Fruit fly (Drosophila melanogaster) whole organism, embryonic: ENCODE results near the gene CG13384.

Source experiments
- Atf3 ChIP-seq: fragments of 200-800 bp; sonication (Bioruptor generic); optimal IDR thresholded peaks from 3 replicates; lab custom pipeline; 2016; ENCODE audit warnings: missing biosample characterization, missing genetic modification characterization
- B-H1 ChIP-seq: fragments of 200-800 bp; sonication (Bioruptor generic); IDR thresholded peaks from 3 replicates; pipeline ENCODE4 v1.3.6; 2022; ENCODE audit warnings: missing biosample characterization, missing genetic modification characterization
- CG10147 ChIP-seq: fragments of 200-800 bp; sonication (Bioruptor generic); optimal IDR thresholded peaks from 2 replicates; lab custom pipeline; 2019; ENCODE audit warnings: missing biosample characterization, mild to moderate bottlenecking, missing genetic modification characterization, moderate library complexity
- CG10209 ChIP-seq: fragments of 200-800 bp; sonication (Bioruptor generic); optimal IDR thresholded peaks from 3 replicates; lab custom pipeline; 2017; ENCODE audit warnings: missing biosample characterization, mild to moderate bottlenecking, missing genetic modification characterization, missing genetic modification reagents
- CG10267 ChIP-seq: fragments of 200-800 bp; sonication (Bioruptor generic); optimal IDR thresholded peaks from 2 replicates; lab custom pipeline; 2018; ENCODE audit warnings: missing biosample characterization, mild to moderate bottlenecking, missing genetic modification characterization, moderate library complexity
- CG10979 ChIP-seq: fragments of 200-800 bp; sonication (Bioruptor generic); optimal IDR thresholded peaks from 2 replicates; lab custom pipeline; 2018; ENCODE audit warnings: missing biosample characterization, mild to moderate bottlenecking, missing genetic modification characterization, moderate library complexity
- CG11456 ChIP-seq: fragments of 200-800 bp; sonication (Bioruptor generic); IDR thresholded peaks from 3 replicates; pipeline ENCODE4 v1.3.6; 2022; ENCODE audit warnings: missing biosample characterization, missing genetic modification characterization
- CG12744 ChIP-seq: fragments of 200-800 bp; sonication (Bioruptor generic); optimal IDR thresholded peaks from 2 replicates; lab custom pipeline; 2016; ENCODE audit warnings: missing biosample characterization, missing genetic modification characterization
- CG12769 ChIP-seq: fragments of 200-800 bp; sonication (Bioruptor generic); optimal IDR thresholded peaks from 2 replicates; lab custom pipeline; 2019; ENCODE audit warnings: missing biosample characterization, mild to moderate bottlenecking, missing genetic modification characterization, moderate library complexity
- CG12942 ChIP-seq: fragments of 200-800 bp; sonication (Bioruptor generic); optimal IDR thresholded peaks from 3 replicates; lab custom pipeline; 2016; ENCODE audit warnings: missing biosample characterization, missing genetic modification characterization
- CG16863 ChIP-seq: fragments of 200-800 bp; sonication (Bioruptor generic); optimal IDR thresholded peaks from 3 replicates; lab custom pipeline; 2016; ENCODE audit warnings: missing biosample characterization, missing genetic modification characterization
- CG17328 ChIP-seq: fragments of 200-800 bp; sonication (Bioruptor generic); IDR thresholded peaks from 2 replicates; pipeline ENCODE4 v1.3.6; 2022; ENCODE audit warnings: missing biosample characterization, missing genetic modification characterization
- CG2120 ChIP-seq: fragments of 200-800 bp; sonication (Bioruptor generic); optimal IDR thresholded peaks from 3 replicates; lab custom pipeline; 2016; ENCODE audit warnings: missing biosample characterization, missing genetic modification characterization
- CG31365 ChIP-seq: fragments of 200-800 bp; sonication (Bioruptor generic); optimal IDR thresholded peaks from 2 replicates; lab custom pipeline; 2018; ENCODE audit warnings: missing biosample characterization, mild to moderate bottlenecking, missing genetic modification characterization
- CG33213 ChIP-seq: fragments of 200-800 bp; sonication (Bioruptor generic); optimal IDR thresholded peaks from 3 replicates; lab custom pipeline; 2016; ENCODE audit warnings: missing biosample characterization, missing genetic modification characterization
- CG34224 ChIP-seq: fragments of 200-800 bp; sonication (Bioruptor generic); IDR thresholded peaks from 3 replicates; pipeline ENCODE4 v1.3.6; 2022; ENCODE audit warnings: missing biosample characterization, missing genetic modification characterization; ENCODE audit not compliant: partially characterized antibody
- CG6683 ChIP-seq: fragments of 200-800 bp; sonication (Bioruptor generic); optimal IDR thresholded peaks from 2 replicates; lab custom pipeline; 2017; ENCODE audit warnings: missing biosample characterization, mild to moderate bottlenecking, missing genetic modification characterization, missing genetic modification reagents
- CG9932 ChIP-seq: fragments of 200-800 bp; sonication (Bioruptor generic); IDR thresholded peaks from 2 replicates; pipeline ENCODE4 v1.3.6; 2022; ENCODE audit warnings: missing biosample characterization, missing genetic modification characterization
- Dll ChIP-seq: fragments of 200-800 bp; sonication (Bioruptor generic); IDR thresholded peaks from 4 replicates; pipeline ENCODE4 v1.3.6; 2022; ENCODE audit warnings: missing biosample characterization, missing genetic modification characterization; ENCODE audit not compliant: partially characterized antibody
- Fer3 ChIP-seq: fragments of 200-800 bp; sonication (Bioruptor generic); optimal IDR thresholded peaks from 2 replicates; lab custom pipeline; 2018; ENCODE audit warnings: missing biosample characterization, mild to moderate bottlenecking, missing genetic modification characterization, moderate library complexity
- Gsc ChIP-seq: fragments of 200-800 bp; sonication (Bioruptor generic); IDR thresholded peaks from 2 replicates; pipeline ENCODE4 v1.3.6; 2022; ENCODE audit warnings: missing biosample characterization, missing genetic modification characterization
- HLHmδ ChIP-seq: fragments of 200-800 bp; sonication (Bioruptor generic); optimal IDR thresholded peaks from 2 replicates; lab custom pipeline; 2018; ENCODE audit warnings: missing biosample characterization, mild to moderate bottlenecking, missing genetic modification characterization, moderate library complexity
- Lim3 ChIP-seq: fragments of 200-800 bp; sonication (Bioruptor generic); IDR thresholded peaks from 2 replicates; pipeline ENCODE4 v1.3.6; 2022; ENCODE audit warnings: missing biosample characterization, missing genetic modification characterization
- Max ChIP-seq: fragments of 200-800 bp; sonication (Bioruptor generic); optimal IDR thresholded peaks from 2 replicates; lab custom pipeline; 2016; ENCODE audit warnings: missing biosample characterization, mild to moderate bottlenecking, missing genetic modification characterization
- Mrtf ChIP-seq: fragments of 200-800 bp; sonication (Bioruptor generic); IDR thresholded peaks from 3 replicates; pipeline ENCODE4 v1.3.6; 2022; ENCODE audit warnings: missing biosample characterization, missing genetic modification characterization
- NC2β ChIP-seq: fragments of 200-800 bp; sonication (Bioruptor generic); optimal IDR thresholded peaks from 2 replicates; lab custom pipeline; 2016; ENCODE audit warnings: missing biosample characterization, missing genetic modification characterization
- Oaz ChIP-seq: fragments of 200-800 bp; sonication (Bioruptor generic); IDR thresholded peaks from 2 replicates; pipeline ENCODE4 v1.3.6; 2022; ENCODE audit warnings: missing biosample characterization, missing genetic modification characterization
- Opbp ChIP-seq: fragments of 200-800 bp; sonication (Bioruptor generic); IDR thresholded peaks from 3 replicates; pipeline ENCODE4 v1.3.6; 2022; ENCODE audit warnings: missing biosample characterization, missing genetic modification characterization; ENCODE audit not compliant: partially characterized antibody
- Sox100B ChIP-seq: fragments of 200-800 bp; sonication (Bioruptor generic); optimal IDR thresholded peaks from 3 replicates; lab custom pipeline; 2018; ENCODE audit warnings: missing biosample characterization, mild to moderate bottlenecking, missing genetic modification characterization
- Usf ChIP-seq: fragments of 200-800 bp; sonication (Bioruptor generic); optimal IDR thresholded peaks from 2 replicates; lab custom pipeline; 2017; ENCODE audit warnings: missing genotype, missing biosample characterization, missing genetic modification characterization
- ash1 ChIP-seq: fragments of 200-800 bp; sonication (Bioruptor generic); optimal IDR thresholded peaks from 2 replicates; lab custom pipeline; 2018; ENCODE audit warnings: missing biosample characterization, mild to moderate bottlenecking, missing genetic modification characterization
- bab2 ChIP-seq: fragments of 200-800 bp; sonication (Bioruptor generic); optimal IDR thresholded peaks from 2 replicates; lab custom pipeline; 2016; ENCODE audit warnings: missing biosample characterization, missing genetic modification characterization
- bbx ChIP-seq: fragments of 200-800 bp; sonication (Bioruptor generic); IDR thresholded peaks from 2 replicates; pipeline ENCODE4 v1.3.6; 2022; ENCODE audit warnings: missing biosample characterization, missing genetic modification characterization; ENCODE audit not compliant: partially characterized antibody
- bsh ChIP-seq, 2 experiments: fragments of 200-800 bp; sonication (Bioruptor generic); optimal IDR thresholded peaks; 2 replicates each; lab custom pipeline; 2017 to 2018; ENCODE audit warnings: mild to moderate bottlenecking in 2 of 2, missing biosample characterization in 2 of 2, missing genetic modification characterization in 2 of 2, moderate library complexity in 1 of 2
- eyg ChIP-seq: fragments of 200-800 bp; sonication (Bioruptor generic); optimal IDR thresholded peaks from 3 replicates; lab custom pipeline; 2016; ENCODE audit warnings: missing biosample characterization, missing genetic modification characterization
- gsb-n ChIP-seq: fragments of 200-800 bp; sonication (Bioruptor generic); optimal IDR thresholded peaks from 3 replicates; lab custom pipeline; 2018; ENCODE audit warnings: missing biosample characterization, mild to moderate bottlenecking, missing genetic modification characterization
- hb ChIP-seq: fragments of 200-800 bp; sonication (Bioruptor generic); IDR thresholded peaks from 3 replicates; pipeline ENCODE4 v1.3.6; 2022; ENCODE audit warnings: missing biosample characterization, missing genetic modification characterization; ENCODE audit not compliant: partially characterized antibody
- kay ChIP-seq: fragments of 200-800 bp; sonication (Bioruptor generic); optimal IDR thresholded peaks from 2 replicates; lab custom pipeline; 2016; ENCODE audit warnings: missing biosample characterization, missing genetic modification characterization
- lmd ChIP-seq: fragments of 200-800 bp; sonication (Bioruptor generic); IDR thresholded peaks from 2 replicates; pipeline ENCODE4 v1.3.6; 2022; ENCODE audit warnings: missing biosample characterization, missing genetic modification characterization
- nmo ChIP-seq: fragments of 200-800 bp; sonication (Bioruptor generic); optimal IDR thresholded peaks from 2 replicates; lab custom pipeline; 2018; ENCODE audit warnings: missing biosample characterization, mild to moderate bottlenecking, missing genetic modification characterization, moderate library complexity
- peb ChIP-seq: fragments of 200-800 bp; sonication (Bioruptor generic); IDR thresholded peaks from 2 replicates; pipeline ENCODE4 v1.3.6; 2022; ENCODE audit warnings: missing biosample characterization, missing genetic modification characterization
- psq ChIP-seq: fragments of 200-800 bp; sonication (Bioruptor generic); optimal IDR thresholded peaks from 2 replicates; lab custom pipeline; 2017; ENCODE audit warnings: missing biosample characterization, missing genetic modification characterization
- pzg ChIP-seq: fragments of 200-800 bp; sonication (Bioruptor generic); optimal IDR thresholded peaks from 3 replicates; lab custom pipeline; 2018; ENCODE audit warnings: missing biosample characterization, mild to moderate bottlenecking, missing genetic modification characterization, moderate library complexity
- sens-2 ChIP-seq: fragments of 200-800 bp; sonication (Bioruptor generic); IDR thresholded peaks from 2 replicates; pipeline ENCODE4 v1.3.6; 2022; ENCODE audit warnings: missing biosample characterization, missing genetic modification characterization
- seq ChIP-seq: fragments of 200-800 bp; sonication (Bioruptor generic); IDR thresholded peaks from 2 replicates; pipeline ENCODE4 v1.3.6; 2022; ENCODE audit warnings: missing biosample characterization, missing genetic modification characterization
- sim ChIP-seq: fragments of 200-800 bp; sonication (Bioruptor generic); IDR thresholded peaks from 2 replicates; pipeline ENCODE4 v1.3.6; 2022; ENCODE audit warnings: missing biosample characterization, missing genetic modification characterization
- sima ChIP-seq: fragments of 200-800 bp; sonication (Bioruptor generic); optimal IDR thresholded peaks from 2 replicates; lab custom pipeline; 2016; ENCODE audit warnings: missing biosample characterization, missing genetic modification characterization
- slp2 ChIP-seq: fragments of 200-800 bp; sonication (Bioruptor generic); optimal IDR thresholded peaks from 2 replicates; lab custom pipeline; 2016; ENCODE audit warnings: missing biosample characterization, missing genetic modification characterization
- twi ChIP-seq: fragments of 200-800 bp; optimal IDR thresholded peaks from 2 replicates; lab custom pipeline; 2019; ENCODE audit warnings: missing biosample characterization, mild to moderate bottlenecking, missing genetic modification characterization, moderate library complexity
- wek ChIP-seq: fragments of 200-800 bp; sonication (Bioruptor generic); optimal IDR thresholded peaks from 3 replicates; lab custom pipeline; 2018; ENCODE audit warnings: missing biosample characterization, mild to moderate bottlenecking, missing genetic modification characterization, moderate library complexity

The CG13384 gene

DNA sequence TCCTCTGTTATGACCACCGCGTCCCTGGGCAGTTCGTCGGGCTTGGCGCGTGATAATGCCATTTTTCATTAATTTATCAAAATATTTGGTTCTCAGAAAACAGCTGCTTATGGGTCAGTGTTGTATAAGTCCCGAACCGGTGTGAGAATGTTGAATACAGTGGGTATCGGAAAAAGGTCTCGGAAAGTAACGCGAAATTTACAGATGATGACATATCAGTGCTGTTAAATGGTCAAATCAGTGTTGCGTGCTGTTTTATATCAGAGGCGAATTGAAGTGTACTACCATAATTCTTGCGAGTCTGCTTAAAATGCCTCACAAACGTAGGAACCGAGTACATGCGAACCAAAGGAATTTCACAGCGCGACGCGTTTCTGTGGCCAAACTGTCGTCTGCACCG, 1.6 kb upstream of the CG13384 start, which contains the start of the genes CG13392 and Rcd4 (continued):
- no peak for TF ChIP-seq Lim3 (GFP tag; lab: Robert Waterston, UW)
- TF ChIP-seq Max (GFP tag; lab: Kevin White, UChicago): peak; percentile 6
- peak; percentile 59 for TF ChIP-seq Atf3
- peak; percentile 72 for TF ChIP-seq CG12769 (tag; lab: Kevin White, UChicago)
- TF ChIP-seq B-H1 (GFP tag; lab: Robert Waterston, UW): no peak
- TF ChIP-seq Opbp (GFP tag; lab: Robert Waterston, UW): peak; percentile 77; the same call in 2 of the 3 replicates
- peak; percentile 66 for TF ChIP-seq CG16863 (GFP tag; lab: Kevin White, UChicago)
- no peak for TF ChIP-seq Usf (GFP tag; lab: Kevin White, UChicago)
- peak; percentile 38; the same call in 1 of the 2 replicates for TF ChIP-seq lmd (GFP tag; lab: Robert Waterston, UW)
- peak; percentile 81 for TF ChIP-seq CG34224
- TF ChIP-seq psq (GFP tag; lab: Kevin White, UChicago): peak; percentile 9
- peak; percentile 4 for TF ChIP-seq kay (GFP tag; lab: Kevin White, UChicago)
- peak; percentile 73 for TF ChIP-seq Fer3 (tag; lab: Kevin White, UChicago)
- 0 out of 3 replicates have a peak, but pooled peaks have one; percentile 34 for TF ChIP-seq Mrtf (GFP tag; lab: Robert Waterston, UW)
- peak; percentile 57 for TF ChIP-seq CG10209 (GFP tag; lab: Kevin White, UChicago)
- TF ChIP-seq Gsc (GFP tag; lab: Robert Waterston, UW): no peak
- no peak for TF ChIP-seq seq (GFP tag; lab: Robert Waterston, UW)
- TF ChIP-seq bsh (GFP tag; optimal IDR thresholded peaks at IDR 0.05; lab: Kevin White, UChicago): peak in 1 of 2 experiments; percentile 44
- 0 out of 2 replicates have a peak, but pooled peaks have one; percentile 18 for TF ChIP-seq CG17328 (GFP tag; lab: Robert Waterston, UW)
- peak; percentile 79 for TF ChIP-seq bbx
- TF ChIP-seq sens-2 (GFP tag; lab: Robert Waterston, UW): no peak
- peak; percentile 63; the same call in 2 of the 4 replicates for TF ChIP-seq Dll
- TF ChIP-seq gsb-n (tag; lab: Kevin White, UChicago): peak; percentile 21
- no peak for TF ChIP-seq Oaz
- TF ChIP-seq ash1 (GFP tag; lab: Kevin White, UChicago): peak; percentile 15
- no peak for TF ChIP-seq sim
- TF ChIP-seq slp2: peak; percentile 30
- TF ChIP-seq CG11456 (GFP tag; lab: Robert Waterston, UW): peak; percentile 78
- peak; percentile 72 for TF ChIP-seq CG33213 (GFP tag; lab: Kevin White, UChicago)
- peak; percentile 28 for TF ChIP-seq HLHmδ (GFP tag; lab: Kevin White, UChicago)
- peak; percentile 32 for TF ChIP-seq CG6683 (GFP tag; lab: Kevin White, UChicago)
- peak; percentile 76 for TF ChIP-seq bab2 (GFP tag; lab: Kevin White, UChicago)
- TF ChIP-seq pzg: peak; percentile 87
- TF ChIP-seq CG12942 (GFP tag; lab: Kevin White, UChicago): peak; percentile 71
- TF ChIP-seq hb (GFP tag; lab: Robert Waterston, UW): peak; percentile 31; the same call in 1 of the 3 replicates
- TF ChIP-seq CG10147: peak; percentile 58
- TF ChIP-seq wek (GFP tag; lab: Kevin White, UChicago): no peak
- no peak for TF ChIP-seq CG31365 (tag; lab: Kevin White, UChicago)
- TF ChIP-seq sima: no peak
- peak; percentile 90 for TF ChIP-seq CG9932 (GFP tag; lab: Robert Waterston, UW)
- peak; percentile 39 for TF ChIP-seq CG10979 (tag; lab: Kevin White, UChicago)
- TF ChIP-seq CG10267 (tag; lab: Kevin White, UChicago): peak; percentile 97
- peak; percentile 10 for TF ChIP-seq eyg
- peak; percentile 51 for TF ChIP-seq nmo
- peak; percentile 40 for TF ChIP-seq twi (tag; lab: Kevin White, UChicago)
- no peak for TF ChIP-seq peb (GFP tag; lab: Robert Waterston, UW)
- peak; percentile 88 for TF ChIP-seq CG2120 (GFP tag; lab: Kevin White, UChicago)
- no peak for TF ChIP-seq Sox100B (GFP tag; lab: Kevin White, UChicago)
- peak; percentile 44 for TF ChIP-seq CG12744 (GFP tag; lab: Kevin White, UChicago)
- TF ChIP-seq NC2β (GFP tag; lab: Kevin White, UChicago): peak; percentile 64
